Worm (Caenorhabditis elegans): ENCODE results near the gene cdk-4.

The cdk-4 gene

ce11 chrX:13469047-13469633 lies 49.6 kb downstream of the cdk-4 start, which contains the start of gene col-184:
col-184 (plus strand) TSS chrX:13469455.
- TF ChIP-seq dao-5 (tag; optimal IDR thresholded peaks at IDR 0.05) (no peak), W03F9.2 (tag; optimal IDR thresholded peaks at IDR 0.05) (no peak), him-1 (tag; optimal IDR thresholded peaks at IDR 0.05) (no peak)

ce11 chrX:13466926-13467866 lies 51.5 kb downstream of the cdk-4 start, which contains the start of gene col-183:
col-183 (minus strand) TSS chrX:13467764.
- TF ChIP-seq W03F9.2 (tag; optimal IDR thresholded peaks at IDR 0.05) (no peak), dao-5 (tag; optimal IDR thresholded peaks at IDR 0.05) (no peak), him-1 (tag; optimal IDR thresholded peaks at IDR 0.05) (no peak)
